Fruit fly (Drosophila melanogaster): ENCODE measurements around the gene mrn.
A peak's percentile ranks its signal among the peaks of the same experiment; 100 is the strongest.

Gene mrn

dm6 chr3L:15599190-15599589 lies 18.9 kb upstream of the mrn start:
- TF ChIP-seq lola (GFP tag; optimal IDR thresholded peaks at IDR 0.05) (no peak), GATAd (GFP tag; optimal IDR thresholded peaks at IDR 0.05) (no peak), brk (GFP tag; optimal IDR thresholded peaks at IDR 0.05) (no peak), OdsH (GFP tag; optimal IDR thresholded peaks at IDR 0.05) (no peak), fru (GFP tag; optimal IDR thresholded peaks at IDR 0.05) (no peak), woc (GFP tag; optimal IDR thresholded peaks at IDR 0.05) (no peak), N (GFP tag; optimal IDR thresholded peaks at IDR 0.05) (no peak), CG32264 (GFP tag; optimal IDR thresholded peaks at IDR 0.05) (no peak), Jra (GFP tag; optimal IDR thresholded peaks at IDR 0.05) (no peak), CrebA (GFP tag; optimal IDR thresholded peaks at IDR 0.05; ENCODE audit: borderline replicate concordance) (no peak), Hr78 (GFP tag; optimal IDR thresholded peaks at IDR 0.05) (no peak), tai (GFP tag; optimal IDR thresholded peaks at IDR 0.05) (no peak), Dif (GFP tag; optimal IDR thresholded peaks at IDR 0.05; ENCODE audit: partially characterized antibody) (no peak), dl (GFP tag; optimal IDR thresholded peaks at IDR 0.05; ENCODE audit: insufficient read depth in 1 of 2, partially characterized antibody in 2 of 2) (no peak), CG9705 (GFP tag; optimal IDR thresholded peaks at IDR 0.05) (no peak), HLH106 (tag; optimal IDR thresholded peaks at IDR 0.05) (no peak), br (GFP tag; optimal IDR thresholded peaks at IDR 0.05) (no peak), usp (GFP tag; optimal IDR thresholded peaks at IDR 0.05) (no peak)

dm6 chr3L:15597945-15598344 lies 17.6 kb upstream of the mrn start:
- no peak for TF ChIP-seq Jra (GFP tag; optimal IDR thresholded peaks at IDR 0.05)
- no peak for TF ChIP-seq br (GFP tag; optimal IDR thresholded peaks at IDR 0.05)
- no peak for TF ChIP-seq Myc (optimal IDR thresholded peaks at IDR 0.05)
- no peak for TF ChIP-seq Hr78 (GFP tag; optimal IDR thresholded peaks at IDR 0.05)
- no peak for TF ChIP-seq fru (GFP tag; optimal IDR thresholded peaks at IDR 0.05)
- TF ChIP-seq foxo (GFP tag; optimal IDR thresholded peaks at IDR 0.05), result no peak

- TF ChIP-seq Myc (optimal IDR thresholded peaks at IDR 0.05) (no peak), Hr83 (GFP tag; optimal IDR thresholded peaks at IDR 0.05; ENCODE audit: poor library complexity, severe bottlenecking) (no peak), Sp1 (GFP tag; optimal IDR thresholded peaks at IDR 0.05) (peak; percentile 17), lola (GFP tag; optimal IDR thresholded peaks at IDR 0.05) (no peak), Rel (GFP tag; optimal IDR thresholded peaks at IDR 0.05) (no peak), Rel (tag; optimal IDR thresholded peaks at IDR 0.05) (peak; percentile 63), rgr (GFP tag; optimal IDR thresholded peaks at IDR 0.05) (peak; percentile 17), Mio (GFP tag; optimal IDR thresholded peaks at IDR 0.05) (no peak), h (GFP tag; optimal IDR thresholded peaks at IDR 0.05) (peak; percentile 12), woc (GFP tag; optimal IDR thresholded peaks at IDR 0.05) (no peak), dl (GFP tag; optimal IDR thresholded peaks at IDR 0.05; ENCODE audit: insufficient read depth in 1 of 2, partially characterized antibody in 2 of 2) (no peak), CG32264 (GFP tag; optimal IDR thresholded peaks at IDR 0.05) (no peak), pan (optimal IDR thresholded peaks at IDR 0.05) (no peak), jim (GFP tag; optimal IDR thresholded peaks at IDR 0.05) (no peak), dsf (GFP tag; optimal IDR thresholded peaks at IDR 0.05; ENCODE audit: borderline replicate concordance) (no peak), Abd-B (GFP tag; optimal IDR thresholded peaks at IDR 0.05) (no peak)
Measured at dm6 chr3L:15597037-15597785, 16.9 kb upstream of the mrn start.

- TF ChIP-seq woc (GFP tag; optimal IDR thresholded peaks at IDR 0.05), result no peak
Measured at dm6 chr3L:15595980-15596379, 15.6 kb upstream of the mrn start.

dm6 chr3L:15595175-15595724 lies 14.9 kb upstream of the mrn start:
- no peak for TF ChIP-seq woc (GFP tag; optimal IDR thresholded peaks at IDR 0.05)
- TF ChIP-seq foxo (GFP tag; optimal IDR thresholded peaks at IDR 0.05), result no peak
- no peak for TF ChIP-seq N (GFP tag; optimal IDR thresholded peaks at IDR 0.05)
- TF ChIP-seq h (GFP tag; optimal IDR thresholded peaks at IDR 0.05), result no peak
- no peak for TF ChIP-seq pan (optimal IDR thresholded peaks at IDR 0.05)
- TF ChIP-seq Dfd (GFP tag; optimal IDR thresholded peaks at IDR 0.05), result no peak
- no peak for TF ChIP-seq Mio (GFP tag; optimal IDR thresholded peaks at IDR 0.05)
- no peak for TF ChIP-seq psq (GFP tag; optimal IDR thresholded peaks at IDR 0.05)
- TF ChIP-seq lola (GFP tag; optimal IDR thresholded peaks at IDR 0.05), result no peak
- TF ChIP-seq tai (GFP tag; optimal IDR thresholded peaks at IDR 0.05), result no peak
- TF ChIP-seq GATAd (GFP tag; optimal IDR thresholded peaks at IDR 0.05), result no peak
- TF ChIP-seq Hnf4 (GFP tag; optimal IDR thresholded peaks at IDR 0.05), result no peak
- no peak for TF ChIP-seq jim (GFP tag; optimal IDR thresholded peaks at IDR 0.05)
- TF ChIP-seq dl (GFP tag; optimal IDR thresholded peaks at IDR 0.05; ENCODE audit: insufficient read depth in 1 of 2, partially characterized antibody in 2 of 2), result no peak
- no peak for TF ChIP-seq Rel (GFP tag; optimal IDR thresholded peaks at IDR 0.05)
- no peak for TF ChIP-seq Rel (tag; optimal IDR thresholded peaks at IDR 0.05)

Measured in whole organism, wandering third instar larva.